Worm (Caenorhabditis elegans): ENCODE data around the gene pat-3.

ce11 chrIII:3953235-3953634 lies 39.3 kb upstream of the pat-3 start:
- TF ChIP-seq F22D6.2 (tag; optimal IDR thresholded peaks at IDR 0.05) (no peak), snpc-1.3 (tag; optimal IDR thresholded peaks at IDR 0.05; ENCODE audit: insufficient read depth) (no peak), him-1 (tag; optimal IDR thresholded peaks at IDR 0.05) (no peak), F52B5.7 (tag; optimal IDR thresholded peaks at IDR 0.05) (no peak), sea-2 (GFP tag; IDR thresholded peaks at IDR 0.05) (no peak)

All from whole organism, young adult.